Worm (Caenorhabditis elegans): ENCODE measurements around the gene ndua-5.
A peak's percentile ranks its signal among the peaks of the same experiment; 100 is the strongest.

The ndua-5 gene

DNA sequence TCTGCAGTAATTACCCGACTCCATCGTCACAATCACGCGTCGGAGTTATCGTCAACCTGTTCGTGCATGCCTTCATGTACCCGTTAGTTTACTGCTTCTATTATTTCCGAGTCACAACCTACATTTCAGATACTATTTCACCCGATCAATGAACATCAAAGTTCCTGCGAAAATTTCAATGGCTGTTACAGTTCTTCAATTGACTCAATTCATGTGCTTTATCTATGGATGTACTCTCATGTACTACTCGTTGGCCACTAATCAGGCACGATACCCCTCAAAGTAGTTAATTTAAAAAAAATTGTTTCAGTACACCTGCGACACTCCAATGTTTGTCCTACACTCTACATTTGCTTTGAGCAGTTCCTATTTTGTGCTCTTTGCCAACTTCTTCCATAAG is 6.1 kb upstream of the ndua-5 start:
- TF ChIP-seq nhr-237 (tag; optimal IDR thresholded peaks at IDR 0.05) (no peak), ztf-11 (tag; optimal IDR thresholded peaks at IDR 0.05) (no peak), unc-39 (tag; optimal IDR thresholded peaks at IDR 0.05) (no peak), cnd-1 (tag; optimal IDR thresholded peaks at IDR 0.05) (no peak)

DNA sequence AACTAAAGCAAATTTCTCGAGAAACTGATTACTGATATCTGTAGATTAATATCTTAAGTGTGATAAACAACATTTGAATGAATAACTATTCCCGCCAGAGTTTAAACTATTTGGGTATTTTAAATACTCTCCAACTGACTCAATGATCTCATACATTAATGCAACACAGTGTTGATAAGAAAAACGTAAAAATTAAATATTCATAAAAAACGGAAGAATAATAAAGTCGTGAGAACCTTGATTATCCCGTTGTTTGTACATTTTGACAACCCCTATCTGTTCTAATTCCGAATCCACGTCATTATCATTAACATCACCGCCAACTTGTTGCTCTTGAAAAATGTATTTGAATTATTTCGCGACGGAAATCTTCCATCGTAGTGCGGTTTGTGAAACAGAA is 4.9 kb upstream of the ndua-5 start, which contains the start of gene elo-7:
elo-7 (plus strand) TSS at position 301 of the 400 bp plus-strand sequence.
- TF ChIP-seq unc-62 (GFP tag; optimal IDR thresholded peaks at IDR 0.05) (no peak), lsy-2 (tag; optimal IDR thresholded peaks at IDR 0.05) (no peak), hlh-1 (tag; optimal IDR thresholded peaks at IDR 0.05) (no peak), flh-1 (GFP tag; optimal IDR thresholded peaks at IDR 0.05) (no peak), elt-3 (tag; optimal IDR thresholded peaks at IDR 0.05) (no peak), mep-1 (tag; optimal IDR thresholded peaks at IDR 0.05) (no peak)

DNA sequence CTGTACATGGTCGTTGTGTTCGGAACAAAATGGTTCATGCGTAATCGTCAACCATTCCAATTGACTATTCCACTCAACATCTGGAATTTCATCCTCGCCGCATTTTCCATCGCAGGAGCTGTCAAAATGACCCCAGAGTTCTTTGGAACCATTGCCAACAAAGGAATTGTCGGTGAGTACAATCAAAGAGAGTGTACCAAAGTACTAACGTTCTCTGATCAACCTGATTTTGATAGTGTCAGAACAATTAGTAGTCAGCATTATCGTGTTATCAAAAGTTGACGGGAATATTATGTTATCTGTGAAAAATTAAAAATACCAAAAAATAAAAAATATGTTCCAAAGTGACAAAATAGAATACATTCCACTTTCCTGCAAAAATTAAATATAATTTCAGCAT is 2.3 kb upstream of the ndua-5 start:
- TF ChIP-seq ceh-43 (GFP tag; optimal IDR thresholded peaks at IDR 0.05) (no peak), sem-2 (GFP tag; optimal IDR thresholded peaks at IDR 0.05) (no peak), mab-5 (tag; optimal IDR thresholded peaks at IDR 0.05) (no peak), drap-1 (GFP tag; optimal IDR thresholded peaks at IDR 0.05) (no peak), nhr-2 (tag; optimal IDR thresholded peaks at IDR 0.05) (no peak)

DNA sequence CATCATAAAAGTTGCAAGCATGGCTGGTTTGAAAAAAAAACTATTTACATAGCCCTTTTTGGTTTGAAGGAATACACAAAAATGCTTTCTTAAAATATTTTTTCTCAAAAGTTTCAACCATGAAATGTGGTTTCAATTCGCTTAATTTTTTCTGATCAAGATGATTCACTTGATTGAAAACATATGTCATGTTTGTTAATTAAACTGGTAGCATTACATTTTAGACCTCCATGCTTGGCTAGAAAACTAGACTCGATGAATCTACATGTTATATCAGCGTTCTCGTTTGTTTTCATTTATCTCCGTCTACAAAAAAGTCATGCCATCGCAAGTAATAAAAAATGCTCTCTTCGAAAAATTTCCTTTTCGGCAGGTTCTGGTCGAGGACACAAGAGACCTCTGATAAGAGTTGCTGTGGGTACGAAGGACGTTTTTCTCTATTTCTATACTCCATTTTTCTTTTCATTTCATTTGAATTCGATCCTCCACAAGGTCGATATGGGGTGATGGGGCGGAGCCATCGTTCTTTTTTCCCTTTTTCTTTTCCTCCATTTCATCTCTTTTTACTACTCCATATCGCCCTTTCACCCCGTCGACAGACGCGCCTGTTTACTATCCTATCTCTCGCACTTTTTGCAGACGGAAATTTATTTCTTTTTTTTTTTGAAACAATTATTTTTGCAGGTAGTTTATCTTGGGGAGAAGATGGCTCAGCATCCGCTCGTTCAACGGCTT is 1.1 kb upstream of the ndua-5 start, which contains the start of gene elo-1:
elo-1 (plus strand) TSS at position 685 of the 735 bp plus-strand sequence.
- TF ChIP-seq hlh-1 (tag; optimal IDR thresholded peaks at IDR 0.05) (peak; percentile 10), nhr-28 (tag; optimal IDR thresholded peaks at IDR 0.05) (no peak), cnd-1 (tag; optimal IDR thresholded peaks at IDR 0.05) (no peak), unc-39 (tag; optimal IDR thresholded peaks at IDR 0.05) (no peak), ceh-43 (GFP tag; optimal IDR thresholded peaks at IDR 0.05) (no peak), elt-3 (tag; optimal IDR thresholded peaks at IDR 0.05) (no peak)

DNA sequence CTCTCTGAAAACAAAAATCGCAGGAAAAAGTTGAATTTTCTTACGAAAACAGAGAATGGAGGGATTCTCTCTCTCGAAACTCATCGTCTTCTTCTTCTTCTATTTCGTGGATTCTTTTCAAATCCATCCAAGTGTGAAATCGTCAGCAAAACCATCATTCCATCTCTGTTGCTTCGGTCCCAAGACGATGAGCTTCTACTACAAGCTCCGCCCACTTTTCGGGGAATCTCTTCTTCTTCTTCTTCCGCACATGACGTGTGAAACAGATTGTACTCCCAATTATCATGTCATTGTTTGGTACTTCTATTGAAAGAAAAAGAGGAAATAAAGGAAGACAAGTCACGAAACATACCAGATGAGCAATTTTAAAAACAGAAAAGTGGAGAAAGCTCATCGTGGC is 1.6 kb downstream of the ndua-5 start:
- TF ChIP-seq M03D4.4 (tag; optimal IDR thresholded peaks at IDR 0.05): no peak
- no peak for TF ChIP-seq snpc-4 (tag; optimal IDR thresholded peaks at IDR 0.05)
- no peak for TF ChIP-seq nhr-12 (tag; optimal IDR thresholded peaks at IDR 0.05)
- no peak for TF ChIP-seq hlh-1 (tag; optimal IDR thresholded peaks at IDR 0.05)
- no peak for TF ChIP-seq nhr-2 (tag; optimal IDR thresholded peaks at IDR 0.05)
- TF ChIP-seq elt-3 (tag; optimal IDR thresholded peaks at IDR 0.05): no peak
- no peak for TF ChIP-seq zip-8 (tag; optimal IDR thresholded peaks at IDR 0.05)
- TF ChIP-seq pha-4 (tag; optimal IDR thresholded peaks at IDR 0.05): no peak
- TF ChIP-seq ztf-11 (tag; optimal IDR thresholded peaks at IDR 0.05): no peak
- no peak for TF ChIP-seq cnd-1 (tag; optimal IDR thresholded peaks at IDR 0.05)
- no peak for TF ChIP-seq blmp-1 (tag; optimal IDR thresholded peaks at IDR 0.05)
- no peak for TF ChIP-seq bed-3 (GFP tag; optimal IDR thresholded peaks at IDR 0.05)
- no peak for TF ChIP-seq ceh-83 (GFP tag; optimal IDR thresholded peaks at IDR 0.05)
- TF ChIP-seq sem-2 (GFP tag; optimal IDR thresholded peaks at IDR 0.05): no peak
- no peak for TF ChIP-seq unc-39 (tag; optimal IDR thresholded peaks at IDR 0.05)
- TF ChIP-seq mep-1 (tag; optimal IDR thresholded peaks at IDR 0.05): no peak
- TF ChIP-seq ceh-39 (tag; optimal IDR thresholded peaks at IDR 0.05): no peak
- TF ChIP-seq ham-2 (GFP tag; optimal IDR thresholded peaks at IDR 0.05): no peak
- TF ChIP-seq sptf-1 (tag; optimal IDR thresholded peaks at IDR 0.05): no peak
- TF ChIP-seq nhr-28 (tag; optimal IDR thresholded peaks at IDR 0.05): no peak

DNA sequence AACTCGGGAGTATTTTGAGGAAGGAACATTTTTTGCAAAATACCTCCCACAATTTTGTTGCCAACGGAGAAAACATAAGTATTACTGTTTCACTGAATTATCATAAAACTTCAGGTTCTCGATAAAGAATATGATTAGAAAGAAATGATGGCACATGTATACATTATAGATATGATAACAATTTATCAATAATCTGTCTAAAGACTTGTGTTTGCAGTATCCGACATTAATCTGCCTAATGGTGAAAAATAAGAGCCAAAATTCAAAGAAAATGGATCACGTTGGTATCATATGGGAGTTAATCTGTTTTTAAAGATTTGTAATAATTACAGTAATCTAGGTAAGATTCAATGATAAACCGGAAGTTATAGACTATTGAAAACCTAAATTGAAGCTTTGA is 4.1 kb downstream of the ndua-5 start:
- TF ChIP-seq mab-5 (tag; optimal IDR thresholded peaks at IDR 0.05): no peak
- TF ChIP-seq mls-2 (tag; optimal IDR thresholded peaks at IDR 0.05): no peak
- TF ChIP-seq ceh-83 (GFP tag; optimal IDR thresholded peaks at IDR 0.05): no peak
- no peak for TF ChIP-seq ceh-43 (GFP tag; optimal IDR thresholded peaks at IDR 0.05)
- no peak for TF ChIP-seq tbx-8 (GFP tag; optimal IDR thresholded peaks at IDR 0.05)
- no peak for TF ChIP-seq elt-1 (tag; optimal IDR thresholded peaks at IDR 0.05; ENCODE audit: borderline replicate concordance, insufficient read depth)
- TF ChIP-seq lin-13 (tag; optimal IDR thresholded peaks at IDR 0.05): no peak
- TF ChIP-seq cnd-1 (tag; optimal IDR thresholded peaks at IDR 0.05): no peak
- no peak for TF ChIP-seq nhr-2 (tag; optimal IDR thresholded peaks at IDR 0.05)
